Fruit fly (Drosophila melanogaster) whole organism, prepupa: ENCODE data around the gene CG18563.

Experiments
- CG10631 ChIP-seq: fragments of 200-800 bp; sonication (Bioruptor generic); optimal IDR thresholded peaks from 2 replicates; lab custom pipeline; 2016; ENCODE audit warnings: missing biosample characterization, missing genetic modification characterization
- CG10669 ChIP-seq: fragments of 200-800 bp; sonication (Bioruptor generic); optimal IDR thresholded peaks from 3 replicates; lab custom pipeline; 2018; ENCODE audit warnings: missing biosample characterization, mild to moderate bottlenecking, missing genetic modification characterization, moderate library complexity
- CG11294 ChIP-seq: fragments of 200-800 bp; sonication (Bioruptor generic); IDR thresholded peaks from 2 replicates; pipeline ENCODE4 v1.3.6; 2022; ENCODE audit warnings: missing biosample characterization, missing genetic modification characterization
- CG11902 ChIP-seq: fragments of 200-800 bp; sonication (Bioruptor generic); optimal IDR thresholded peaks from 3 replicates; lab custom pipeline; 2016; ENCODE audit warnings: missing biosample characterization, missing genetic modification characterization
- CG1621 ChIP-seq: fragments of 200-800 bp; sonication (Bioruptor generic); optimal IDR thresholded peaks from 3 replicates; lab custom pipeline; 2018; ENCODE audit warnings: missing biosample characterization, mild to moderate bottlenecking, missing genetic modification characterization
- CG31627 ChIP-seq: fragments of 200-800 bp; sonication (Bioruptor generic); optimal IDR thresholded peaks from 3 replicates; lab custom pipeline; 2016; ENCODE audit warnings: missing biosample characterization, missing genetic modification characterization
- CG32006 ChIP-seq: fragments of 200-800 bp; sonication (Bioruptor generic); optimal IDR thresholded peaks from 3 replicates; lab custom pipeline; 2017; ENCODE audit warnings: missing biosample characterization, mild to moderate bottlenecking, missing genetic modification characterization
- CG34406 ChIP-seq: fragments of 200-800 bp; sonication (Bioruptor generic); optimal IDR thresholded peaks from 3 replicates; lab custom pipeline; 2016; ENCODE audit warnings: missing biosample characterization, missing genetic modification characterization
- CG3919 ChIP-seq: fragments of 200-800 bp; sonication (Bioruptor generic); optimal IDR thresholded peaks from 3 replicates; lab custom pipeline; 2016; ENCODE audit warnings: missing biosample characterization, missing genetic modification characterization
- CG6163 ChIP-seq: fragments of 200-800 bp; sonication (Bioruptor generic); IDR thresholded peaks from 3 replicates; pipeline ENCODE4 v1.3.6; 2022; ENCODE audit warnings: missing biosample characterization, missing genetic modification characterization
- CG6276 ChIP-seq: fragments of 200-800 bp; sonication (Bioruptor generic); optimal IDR thresholded peaks from 2 replicates; lab custom pipeline; 2017; ENCODE audit warnings: missing biosample characterization, mild to moderate bottlenecking, missing genetic modification characterization
- CG6808 ChIP-seq: fragments of 200-800 bp; sonication (Bioruptor generic); optimal IDR thresholded peaks from 3 replicates; lab custom pipeline; 2017; ENCODE audit warnings: missing biosample characterization, missing genetic modification characterization, mild to moderate bottlenecking, moderate library complexity, missing genetic modification reagents
- CG6854 ChIP-seq: fragments of 200-800 bp; sonication (Bioruptor generic); optimal IDR thresholded peaks from 2 replicates; lab custom pipeline; 2017; ENCODE audit warnings: missing biosample characterization, mild to moderate bottlenecking, missing genetic modification characterization
- CG8119 ChIP-seq: fragments of 200-800 bp; sonication (Bioruptor generic); IDR thresholded peaks from 3 replicates; pipeline ENCODE4 v1.3.6; 2022; ENCODE audit warnings: missing biosample characterization, missing genetic modification characterization
- CG8319 ChIP-seq: fragments of 200-800 bp; sonication (Bioruptor generic); optimal IDR thresholded peaks from 3 replicates; lab custom pipeline; 2016; ENCODE audit warnings: missing biosample characterization, missing genetic modification characterization
- CG9139 ChIP-seq: fragments of 200-800 bp; sonication (Bioruptor generic); optimal IDR thresholded peaks from 3 replicates; lab custom pipeline; 2017; ENCODE audit warnings: missing biosample characterization, mild to moderate bottlenecking, missing genetic modification characterization
- Eip78C ChIP-seq: fragments of 200-800 bp; sonication (Bioruptor generic); peaks from one replicate; lab custom pipeline; 2016; ENCODE audit warnings: missing biosample characterization, missing genetic modification characterization
- Eip93F ChIP-seq: fragments of 200-800 bp; sonication (Bioruptor generic); optimal IDR thresholded peaks from 2 replicates; lab custom pipeline; 2016; ENCODE audit warnings: missing biosample characterization, mild to moderate bottlenecking, missing genetic modification characterization
- Ets21C ChIP-seq: fragments of 200-800 bp; sonication (Bioruptor generic); optimal IDR thresholded peaks from 3 replicates; lab custom pipeline; 2016; ENCODE audit warnings: missing biosample characterization, missing genetic modification characterization
- Ets96B ChIP-seq: fragments of 200-800 bp; optimal IDR thresholded peaks from 2 replicates; lab custom pipeline; 2019; ENCODE audit warnings: missing biosample characterization, mild to moderate bottlenecking, missing genetic modification characterization, moderate library complexity
- Hr4 ChIP-seq: fragments of 200-800 bp; sonication (Bioruptor generic); optimal IDR thresholded peaks from 3 replicates; lab custom pipeline; 2016; ENCODE audit warnings: missing biosample characterization, missing genetic modification characterization
- Met ChIP-seq: fragments of 200-800 bp; sonication (Bioruptor generic); optimal IDR thresholded peaks from 3 replicates; lab custom pipeline; 2016; ENCODE audit warnings: missing biosample characterization, missing genetic modification characterization
- OdsH ChIP-seq: fragments of 200-800 bp; sonication (Bioruptor generic); optimal IDR thresholded peaks from 3 replicates; lab custom pipeline; 2016; ENCODE audit warnings: missing biosample characterization, missing genetic modification characterization
- Smox ChIP-seq: fragments of 200-800 bp; sonication (Bioruptor generic); optimal IDR thresholded peaks from 3 replicates; lab custom pipeline; 2016; ENCODE audit warnings: missing biosample characterization, missing genetic modification characterization
- Sox14 ChIP-seq: fragments of 200-800 bp; sonication (Bioruptor generic); optimal IDR thresholded peaks from 3 replicates; lab custom pipeline; 2016; ENCODE audit warnings: missing biosample characterization, missing genetic modification characterization
- Sox15 ChIP-seq: fragments of 200-800 bp; sonication (Bioruptor generic); optimal IDR thresholded peaks from 3 replicates; lab custom pipeline; 2016; ENCODE audit warnings: missing biosample characterization, missing genetic modification characterization
- achi ChIP-seq: fragments of 200-800 bp; sonication (Bioruptor generic); optimal IDR thresholded peaks from 3 replicates; lab custom pipeline; 2016; ENCODE audit warnings: missing biosample characterization, missing genetic modification characterization
- acj6 ChIP-seq: fragments of 200-800 bp; sonication (Bioruptor generic); optimal IDR thresholded peaks from 3 replicates; lab custom pipeline; 2016; ENCODE audit warnings: missing biosample characterization, missing genetic modification characterization
- cyc ChIP-seq: fragments of 200-800 bp; sonication (Bioruptor generic); optimal IDR thresholded peaks from 3 replicates; lab custom pipeline; 2016; ENCODE audit warnings: missing biosample characterization, missing genetic modification characterization
- dac ChIP-seq: fragments of 200-800 bp; sonication (Bioruptor generic); optimal IDR thresholded peaks from 2 replicates; lab custom pipeline; 2017; ENCODE audit warnings: missing biosample characterization, mild to moderate bottlenecking, missing genetic modification characterization
- eg ChIP-seq: fragments of 200-800 bp; sonication (Bioruptor generic); IDR thresholded peaks from 3 replicates; pipeline ENCODE4 v1.3.6; 2022; ENCODE audit warnings: missing biosample characterization, missing genetic modification characterization
- esn ChIP-seq: fragments of 200-800 bp; sonication (Bioruptor generic); optimal IDR thresholded peaks from 2 replicates; lab custom pipeline; 2016; ENCODE audit warnings: missing biosample characterization, mild to moderate bottlenecking, missing genetic modification characterization, moderate library complexity
- fd59A ChIP-seq: fragments of 200-800 bp; sonication (Bioruptor generic); optimal IDR thresholded peaks from 2 replicates; lab custom pipeline; 2017; ENCODE audit warnings: missing biosample characterization, mild to moderate bottlenecking, missing genetic modification characterization, missing genetic modification reagents
- fd85E ChIP-seq: fragments of 200-800 bp; sonication (Bioruptor generic); optimal IDR thresholded peaks from 3 replicates; lab custom pipeline; 2016; ENCODE audit warnings: missing biosample characterization, missing genetic modification characterization
- fkh ChIP-seq: fragments of 200-800 bp; sonication (Bioruptor generic); optimal IDR thresholded peaks from 3 replicates; lab custom pipeline; 2017; ENCODE audit warnings: missing biosample characterization, mild to moderate bottlenecking, missing genetic modification characterization, moderate library complexity
- net ChIP-seq: fragments of 200-800 bp; sonication (Bioruptor generic); optimal IDR thresholded peaks from 3 replicates; lab custom pipeline; 2016; ENCODE audit warnings: missing biosample characterization, missing genetic modification characterization
- pdm3 ChIP-seq: fragments of 200-800 bp; sonication (Bioruptor generic); optimal IDR thresholded peaks from 3 replicates; lab custom pipeline; 2016; ENCODE audit warnings: missing biosample characterization, missing genetic modification characterization
- salr ChIP-seq, 2 experiments: fragments of 200-800 bp; sonication (Bioruptor generic); optimal IDR thresholded peaks; 3 replicates each; lab custom pipeline; 2016 to 2018; ENCODE audit warnings: missing biosample characterization in 2 of 2, missing genetic modification characterization in 2 of 2, mild to moderate bottlenecking in 1 of 2
- spab ChIP-seq: fragments of 200-800 bp; sonication (Bioruptor generic); optimal IDR thresholded peaks from 2 replicates; lab custom pipeline; 2017; ENCODE audit warnings: missing biosample characterization, mild to moderate bottlenecking, missing genetic modification characterization, missing genetic modification reagents
- ss ChIP-seq, 2 experiments: fragments of 200-800 bp; sonication (Bioruptor generic); optimal IDR thresholded peaks; 2 replicates in 1 of 2; 3 replicates in 1 of 2; lab custom pipeline; 2017 to 2018; ENCODE audit warnings: mild to moderate bottlenecking in 2 of 2, missing biosample characterization in 2 of 2, missing genetic modification characterization in 2 of 2, moderate library complexity in 1 of 2
- svp ChIP-seq: fragments of 200-800 bp; sonication (Bioruptor generic); peaks from one replicate; lab custom pipeline; 2016; ENCODE audit warnings: missing biosample characterization, missing genetic modification characterization
- topi ChIP-seq: fragments of 200-800 bp; sonication (Bioruptor generic); optimal IDR thresholded peaks from 3 replicates; lab custom pipeline; 2016; ENCODE audit warnings: missing biosample characterization, missing genetic modification characterization

CG18563 gene

DNA sequence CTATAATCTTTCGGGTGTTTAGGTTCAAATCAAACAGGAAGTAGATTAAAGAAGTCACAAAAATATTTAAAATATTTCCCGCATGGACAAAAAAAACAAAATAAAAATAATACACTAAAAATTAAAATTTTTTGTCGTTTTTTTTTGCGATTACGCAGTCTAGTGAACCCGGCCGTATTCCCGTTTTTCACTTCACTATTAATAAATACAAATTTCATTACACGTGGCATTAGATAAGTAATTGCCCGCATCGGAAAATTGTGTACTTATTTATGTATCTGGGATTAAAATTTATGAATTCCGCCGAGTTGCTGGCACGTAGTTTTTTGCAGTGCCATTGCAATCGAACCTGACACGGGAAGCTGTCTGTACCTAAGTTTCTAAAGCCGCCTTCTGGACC, 30.7 kb downstream of the CG18563 start (continued):
- TF ChIP-seq Met (GFP tag; lab: Kevin White, UChicago) (peak; percentile 42), spab (no peak), Sox14 (peak; percentile 32), CG8319 (GFP tag; lab: Kevin White, UChicago) (no peak), Smox (GFP tag; lab: Kevin White, UChicago) (peak; percentile 10), CG6808 (GFP tag; lab: Kevin White, UChicago) (peak; percentile 41), CG6276 (GFP tag; lab: Kevin White, UChicago) (peak; percentile 50), eg (GFP tag; lab: Robert Waterston, UW) (peak; percentile 24; the same call in 1 of the 3 replicates)

DNA sequence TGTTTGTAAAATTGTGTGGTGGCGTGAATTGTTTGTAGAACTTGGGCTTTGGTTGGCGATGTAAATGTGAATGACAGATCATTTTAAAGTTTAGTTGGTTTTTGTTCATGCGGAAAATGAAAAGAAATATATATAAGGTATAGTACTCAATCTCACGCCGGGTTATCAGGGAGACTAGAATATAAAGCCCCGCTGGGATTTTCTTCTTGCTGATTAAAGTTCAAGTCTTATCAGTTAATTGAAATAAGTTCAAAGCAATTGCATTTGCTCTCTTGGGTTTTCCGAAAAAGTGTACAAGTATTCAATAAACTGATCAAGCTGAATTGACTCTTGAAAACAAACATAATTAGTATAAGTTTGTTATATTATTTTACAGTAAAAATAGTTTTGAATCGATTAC, 32.4 kb downstream of the CG18563 start:
- TF ChIP-seq CG3919 (GFP tag; lab: Kevin White, UChicago), result no peak
- peak; percentile 92 for TF ChIP-seq svp (GFP tag; lab: Kevin White, UChicago)
- TF ChIP-seq, all 60 proteins: peak for 1

DNA sequence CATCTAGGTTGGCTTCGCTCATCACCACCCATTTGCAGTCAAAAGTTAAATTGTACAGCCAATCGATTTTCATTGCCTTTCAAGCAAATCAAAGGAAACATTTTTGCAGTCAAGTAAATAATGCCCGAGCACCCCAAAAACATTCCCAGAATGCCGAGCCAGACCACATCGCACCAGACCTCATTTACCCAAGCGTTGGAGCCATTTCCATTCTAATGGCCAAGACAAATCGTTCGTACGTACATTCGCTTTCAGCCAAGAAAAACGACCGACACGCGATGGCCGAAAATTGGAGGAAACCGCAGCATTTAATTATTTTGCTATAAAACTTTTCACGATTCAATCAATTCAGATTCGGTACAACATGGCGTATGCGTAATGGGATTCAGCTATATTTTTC, 32.8 kb downstream of the CG18563 start:
- TF ChIP-seq achi (GFP tag; lab: Kevin White, UChicago) (no peak), pdm3 (GFP tag; lab: Kevin White, UChicago) (no peak), Sox14 (no peak), CG9139 (GFP tag; lab: Kevin White, UChicago) (no peak), net (GFP tag; lab: Kevin White, UChicago) (no peak), dac (GFP tag; lab: Kevin White, UChicago) (no peak), fd85E (GFP tag; lab: Kevin White, UChicago) (no peak), esn (GFP tag; lab: Kevin White, UChicago) (no peak), Hr4 (GFP tag; lab: Kevin White, UChicago) (no peak), Sox15 (GFP tag; lab: Kevin White, UChicago) (no peak), CG8319 (GFP tag; lab: Kevin White, UChicago) (no peak)

DNA sequence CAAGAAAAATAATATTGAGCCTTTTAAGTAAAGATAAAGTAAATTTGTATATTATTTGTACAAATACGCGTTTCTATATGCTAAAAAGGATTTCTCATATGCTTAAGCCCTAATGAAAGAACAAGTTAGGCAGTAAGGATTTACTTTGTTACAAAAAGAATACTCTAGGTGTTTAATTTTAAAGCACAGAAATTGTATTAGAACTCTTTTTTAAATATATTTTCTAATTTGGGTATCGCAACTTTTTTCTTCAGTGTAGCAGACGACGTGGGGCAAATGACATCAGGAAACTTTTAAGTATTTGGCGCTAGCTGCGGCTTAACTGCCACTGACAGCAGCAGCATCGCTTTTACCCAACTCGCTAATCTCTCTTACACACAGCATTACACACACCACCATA, 35.8 kb downstream of the CG18563 start:
- TF ChIP-seq Ets96B (tag; lab: Kevin White, UChicago), result peak; percentile 3
- TF ChIP-seq Met (GFP tag; lab: Kevin White, UChicago), result no peak
- TF ChIP-seq svp (GFP tag; lab: Kevin White, UChicago), result peak; percentile 67
- TF ChIP-seq CG31627 (GFP tag; lab: Kevin White, UChicago), result peak; percentile 6
- no peak for TF ChIP-seq dac (GFP tag; lab: Kevin White, UChicago)
- TF ChIP-seq Eip78C (GFP tag; lab: Kevin White, UChicago), result peak; percentile 61
- peak; percentile 3 for TF ChIP-seq acj6 (GFP tag; lab: Kevin White, UChicago)
- peak; percentile 29 for TF ChIP-seq pdm3 (GFP tag; lab: Kevin White, UChicago)

DNA sequence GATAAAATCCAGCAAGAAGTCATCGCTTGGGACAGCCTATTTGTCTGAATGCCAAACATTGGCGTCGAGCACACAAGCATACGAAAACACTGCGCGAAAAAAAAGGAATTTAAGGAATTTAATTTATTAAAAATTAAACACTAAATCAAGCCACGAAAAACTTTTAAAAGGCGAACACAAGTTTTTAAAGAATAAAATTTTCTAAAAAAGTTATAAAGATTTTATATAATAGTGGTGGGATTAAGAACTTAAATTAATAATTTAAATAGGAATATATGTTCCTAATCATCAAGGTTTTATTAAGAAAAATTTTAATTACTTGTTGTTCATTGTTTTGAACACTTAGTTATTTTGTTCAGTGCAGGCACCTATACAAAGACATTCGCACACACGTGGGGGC, 36.5 kb downstream of the CG18563 start:
- TF ChIP-seq OdsH (GFP tag; lab: Kevin White, UChicago) (peak; percentile 35), ss (GFP tag; optimal IDR thresholded peaks at IDR 0.05; lab: Kevin White, UChicago) (no peak), fd85E (GFP tag; lab: Kevin White, UChicago) (no peak), svp (GFP tag; lab: Kevin White, UChicago) (peak; percentile 64), CG6854 (no peak), CG10631 (peak; percentile 51), salr (GFP tag; optimal IDR thresholded peaks at IDR 0.05; lab: Kevin White, UChicago) (no peak), Met (GFP tag; lab: Kevin White, UChicago) (peak; percentile 60), CG1621 (no peak), CG8119 (GFP tag; lab: Robert Waterston, UW) (peak; percentile 57; the same call in 2 of the 3 replicates), spab (peak; percentile 52), CG32006 (GFP tag; lab: Kevin White, UChicago) (peak; percentile 36), CG10669 (GFP tag; lab: Kevin White, UChicago) (peak; percentile 57), eg (GFP tag; lab: Robert Waterston, UW) (peak; percentile 45; the same call in 1 of the 3 replicates), CG11902 (GFP tag; lab: Kevin White, UChicago) (no peak), CG9139 (GFP tag; lab: Kevin White, UChicago) (no peak), CG34406 (peak; percentile 49), topi (no peak), CG6276 (GFP tag; lab: Kevin White, UChicago) (no peak), Ets21C (peak; percentile 20), CG11294 (GFP tag; lab: Robert Waterston, UW) (no peak; the same call in 1 of the 2 replicates), fd59A (GFP tag; lab: Kevin White, UChicago) (no peak), dac (GFP tag; lab: Kevin White, UChicago) (no peak), cyc (GFP tag; lab: Kevin White, UChicago) (peak; percentile 5), Hr4 (GFP tag; lab: Kevin White, UChicago) (no peak), Eip93F (GFP tag; lab: Kevin White, UChicago) (no peak), CG6163 (0 out of 3 replicates have a peak, but pooled peaks have one; percentile 26), achi (GFP tag; lab: Kevin White, UChicago) (peak; percentile 26), fkh (no peak)
